Worm (Caenorhabditis elegans): ENCODE results near the gene eri-12.

- peak; percentile 14 for TF ChIP-seq mep-1 (tag; optimal IDR thresholded peaks at IDR 0.05)
- no peak for TF ChIP-seq nhr-76 (tag; optimal IDR thresholded peaks at IDR 0.05)
- no peak for TF ChIP-seq elt-1 (tag; optimal IDR thresholded peaks at IDR 0.05; ENCODE audit: borderline replicate concordance, insufficient read depth)
- no peak for TF ChIP-seq unc-62 (GFP tag; optimal IDR thresholded peaks at IDR 0.05)
- TF ChIP-seq ztf-11 (tag; optimal IDR thresholded peaks at IDR 0.05), result no peak
- TF ChIP-seq nhr-28 (tag; optimal IDR thresholded peaks at IDR 0.05), result no peak
- no peak for TF ChIP-seq lin-13 (tag; optimal IDR thresholded peaks at IDR 0.05)
- no peak for TF ChIP-seq cnd-1 (tag; optimal IDR thresholded peaks at IDR 0.05)
- TF ChIP-seq unc-39 (tag; optimal IDR thresholded peaks at IDR 0.05), result no peak
- no peak for TF ChIP-seq ceh-43 (GFP tag; optimal IDR thresholded peaks at IDR 0.05)
These were observed 52.5 kb downstream of the eri-12 start, which contains the start of the genes marb-1 and F35G2.3 for ce11 chrIV:12208984-12209676.

All from whole organism, mixed stage, embryonic.